Fruit fly (Drosophila melanogaster) whole organism, embryonic: ENCODE measurements around the gene dally.
A peak's percentile ranks its signal among the peaks of the same experiment; 100 is the strongest.

Experiments used
- Abd-B ChIP-seq: fragments of 200-800 bp; sonication (Bioruptor generic); optimal IDR thresholded peaks from 2 replicates; lab custom pipeline; 2018; ENCODE audit warnings: missing biosample characterization, mild to moderate bottlenecking, missing genetic modification characterization, moderate library complexity
- Aef1 ChIP-seq: fragments of 200-800 bp; sonication (Bioruptor generic); IDR thresholded peaks from 3 replicates; pipeline ENCODE4 v1.3.6; 2022; ENCODE audit warnings: missing biosample characterization, missing genetic modification characterization
- BtbVII ChIP-seq: fragments of 200-800 bp; sonication (Bioruptor generic); optimal IDR thresholded peaks from 3 replicates; lab custom pipeline; 2017; ENCODE audit warnings: missing biosample characterization, mild to moderate bottlenecking, missing genetic modification characterization
- CG1024 ChIP-seq: fragments of 200-800 bp; sonication (Bioruptor generic); IDR thresholded peaks from 2 replicates; pipeline ENCODE4 v1.3.6; 2022; ENCODE audit warnings: missing biosample characterization, missing genetic modification characterization
- CG10979 ChIP-seq: fragments of 200-800 bp; sonication (Bioruptor generic); optimal IDR thresholded peaks from 2 replicates; lab custom pipeline; 2018; ENCODE audit warnings: missing biosample characterization, mild to moderate bottlenecking, missing genetic modification characterization, moderate library complexity
- CG12391 ChIP-seq: fragments of 200-800 bp; sonication (Bioruptor generic); optimal IDR thresholded peaks from 3 replicates; lab custom pipeline; 2018; ENCODE audit warnings: missing biosample characterization, mild to moderate bottlenecking, missing genetic modification characterization, moderate library complexity
- CG13123 ChIP-seq: fragments of 200-800 bp; sonication (Bioruptor generic); optimal IDR thresholded peaks from 2 replicates; lab custom pipeline; 2016; ENCODE audit warnings: missing biosample characterization, missing genetic modification characterization
- CG15601 ChIP-seq: fragments of 200-800 bp; sonication (Bioruptor generic); optimal IDR thresholded peaks from 3 replicates; lab custom pipeline; 2019; ENCODE audit warnings: missing biosample characterization, mild to moderate bottlenecking, missing genetic modification characterization, moderate library complexity
- CG17385 ChIP-seq: fragments of 200-800 bp; sonication (Bioruptor generic); optimal IDR thresholded peaks from 3 replicates; lab custom pipeline; 2018; ENCODE audit warnings: missing biosample characterization, mild to moderate bottlenecking, missing genetic modification characterization
- CG18476 ChIP-seq: fragments of 200-800 bp; sonication (Bioruptor generic); optimal IDR thresholded peaks from 2 replicates; lab custom pipeline; 2016; ENCODE audit warnings: missing biosample characterization, mild to moderate bottlenecking, missing genetic modification characterization
- CG2678 ChIP-seq: fragments of 200-800 bp; sonication (Bioruptor generic); optimal IDR thresholded peaks from 3 replicates; lab custom pipeline; 2019; ENCODE audit warnings: missing biosample characterization, mild to moderate bottlenecking, missing genetic modification characterization, moderate library complexity
- CG30403 ChIP-seq: fragments of 200-800 bp; sonication (Bioruptor generic); optimal IDR thresholded peaks from 3 replicates; lab custom pipeline; 2016; ENCODE audit warnings: missing biosample characterization, missing genetic modification characterization
- CG3065 ChIP-seq: fragments of 200-800 bp; sonication (Bioruptor generic); optimal IDR thresholded peaks from 2 replicates; lab custom pipeline; 2016; ENCODE audit warnings: missing biosample characterization, missing genetic modification characterization
- CG31224 ChIP-seq: fragments of 200-800 bp; sonication (Bioruptor generic); IDR thresholded peaks from 2 replicates; pipeline ENCODE4 v1.3.6; 2022; ENCODE audit warnings: missing biosample characterization, missing genetic modification characterization
- CG3281 ChIP-seq: fragments of 200-800 bp; sonication (Bioruptor generic); optimal IDR thresholded peaks from 3 replicates; lab custom pipeline; 2017; ENCODE audit warnings: missing biosample characterization, mild to moderate bottlenecking, missing genetic modification characterization
- CG3847 ChIP-seq: fragments of 200-800 bp; sonication (Bioruptor generic); IDR thresholded peaks from 2 replicates; pipeline ENCODE4 v1.3.6; 2022; ENCODE audit warnings: missing biosample characterization, missing genetic modification characterization
- CG5953 ChIP-seq: fragments of 200-800 bp; sonication (Bioruptor generic); IDR thresholded peaks from 2 replicates; pipeline ENCODE4 v1.3.6; 2022; ENCODE audit warnings: missing biosample characterization, missing genetic modification characterization
- CG6654 ChIP-seq: fragments of 200-800 bp; sonication (Bioruptor generic); optimal IDR thresholded peaks from 2 replicates; lab custom pipeline; 2017; ENCODE audit warnings: missing biosample characterization, mild to moderate bottlenecking, missing genetic modification characterization
- Eip74EF ChIP-seq, 2 experiments: fragments of 200-800 bp in 1 of 2; fragments of >200 bp in 1 of 2; sonication (Bioruptor generic) in 1 of 2; optimal IDR thresholded peaks; 2 replicates each; lab custom pipeline; 2017 to 2019; ENCODE audit warnings: missing biosample characterization in 2 of 2, missing genetic modification characterization in 2 of 2, mild to moderate bottlenecking in 1 of 2, moderate library complexity in 1 of 2
- Lpt ChIP-seq: fragments of >200 bp; optimal IDR thresholded peaks from 2 replicates; lab custom pipeline; 2018; ENCODE audit warnings: missing biosample characterization, missing genetic modification characterization
- Meics ChIP-seq: fragments of 200-800 bp; sonication (Bioruptor generic); optimal IDR thresholded peaks from 2 replicates; lab custom pipeline; 2017; ENCODE audit warnings: missing biosample characterization, mild to moderate bottlenecking, missing genetic modification characterization
- Mrtf ChIP-seq: fragments of 200-800 bp; sonication (Bioruptor generic); IDR thresholded peaks from 3 replicates; pipeline ENCODE4 v1.3.6; 2022; ENCODE audit warnings: missing biosample characterization, missing genetic modification characterization
- NC2β ChIP-seq: fragments of 200-800 bp; sonication (Bioruptor generic); optimal IDR thresholded peaks from 2 replicates; lab custom pipeline; 2016; ENCODE audit warnings: missing biosample characterization, missing genetic modification characterization
- Scr ChIP-seq: fragments of 200-800 bp; sonication (Bioruptor generic); IDR thresholded peaks from 2 replicates; pipeline ENCODE4 v1.3.6; 2022; ENCODE audit warnings: missing biosample characterization, missing genetic modification characterization; ENCODE audit not compliant: partially characterized antibody
- Side ChIP-seq: fragments of 200-800 bp; sonication (Bioruptor generic); optimal IDR thresholded peaks from 2 replicates; lab custom pipeline; 2016; ENCODE audit warnings: missing biosample characterization, missing genetic modification characterization
- Tbp ChIP-seq: fragments of >200 bp; optimal IDR thresholded peaks from 2 replicates; lab custom pipeline; 2018; ENCODE audit warnings: missing biosample characterization, missing genetic modification characterization
- Trl ChIP-seq, 3 experiments: fragments of >200 bp in 2 of 3; fragments of 200-800 bp in 1 of 3; sonication (Bioruptor generic) in 1 of 3; optimal IDR thresholded peaks; 2 replicates in 1 of 3; 3 replicates in 2 of 3; lab custom pipeline; 2016 to 2017; ENCODE audit warnings: missing biosample characterization in 1 of 3, missing genetic modification characterization in 1 of 3
- ab ChIP-seq: fragments of 200-800 bp; sonication (Bioruptor generic); optimal IDR thresholded peaks from 2 replicates; lab custom pipeline; 2016; ENCODE audit warnings: missing biosample characterization, missing genetic modification characterization
- abd-A ChIP-seq: fragments of 200-800 bp; sonication (Bioruptor generic); optimal IDR thresholded peaks from 3 replicates; lab custom pipeline; 2019; ENCODE audit warnings: missing biosample characterization, mild to moderate bottlenecking, missing genetic modification characterization, moderate library complexity
- ap ChIP-seq: fragments of 200-800 bp; sonication (Bioruptor generic); IDR thresholded peaks from 2 replicates; pipeline ENCODE4 v1.3.6; 2022; ENCODE audit warnings: missing biosample characterization, missing genetic modification characterization
- bcd ChIP-seq: fragments of 200-800 bp; sonication (Bioruptor generic); optimal IDR thresholded peaks from 2 replicates; lab custom pipeline; 2017; ENCODE audit warnings: missing biosample characterization, mild to moderate bottlenecking, missing genetic modification characterization
- btn ChIP-seq: fragments of 200-800 bp; sonication (Bioruptor generic); optimal IDR thresholded peaks from 2 replicates; lab custom pipeline; 2016; ENCODE audit warnings: missing biosample characterization, missing genetic modification characterization
- cato ChIP-seq: fragments of 200-800 bp; sonication (Bioruptor generic); optimal IDR thresholded peaks from 2 replicates; lab custom pipeline; 2016; ENCODE audit warnings: missing biosample characterization, missing genetic modification characterization, borderline replicate concordance
- chif ChIP-seq, 2 experiments: fragments of 200-800 bp; sonication (Bioruptor generic); optimal IDR thresholded peaks; 3 replicates each; lab custom pipeline; 2016; ENCODE audit warnings: missing biosample characterization in 2 of 2, missing genetic modification characterization in 2 of 2
- corto ChIP-seq: fragments of 200-800 bp; sonication (Bioruptor generic); optimal IDR thresholded peaks from 2 replicates; lab custom pipeline; 2016; ENCODE audit warnings: missing biosample characterization, mild to moderate bottlenecking, missing genetic modification characterization, moderate library complexity
- danr ChIP-seq: fragments of 200-800 bp; sonication (Bioruptor generic); IDR thresholded peaks from 2 replicates; pipeline ENCODE4 v1.3.6; 2022; ENCODE audit warnings: missing biosample characterization, missing genetic modification characterization
- esg ChIP-seq: fragments of 200-800 bp; sonication (Bioruptor generic); conservative IDR thresholded peaks from 2 replicates; pipeline ENCODE4 v1.3.6; 2022; ENCODE audit warnings: missing biosample characterization, missing genetic modification characterization
- eve ChIP-seq, 2 experiments: fragments of >200 bp; optimal IDR thresholded peaks; 2 replicates each; lab custom pipeline; 2017; ENCODE audit warnings: missing biosample characterization in 2 of 2, missing genetic modification characterization in 2 of 2
- fd102C ChIP-seq: fragments of 200-800 bp; sonication (Bioruptor generic); optimal IDR thresholded peaks from 2 replicates; lab custom pipeline; 2018; ENCODE audit warnings: missing biosample characterization, mild to moderate bottlenecking, missing genetic modification characterization, moderate library complexity
- fd96Cb ChIP-seq: fragments of 200-800 bp; sonication (Bioruptor generic); optimal IDR thresholded peaks from 2 replicates; lab custom pipeline; 2018; ENCODE audit warnings: missing biosample characterization, mild to moderate bottlenecking, missing genetic modification characterization, moderate library complexity
- inv ChIP-seq: fragments of 200-800 bp; sonication (Bioruptor generic); IDR thresholded peaks from 2 replicates; pipeline ENCODE4 v1.3.6; 2022; ENCODE audit warnings: missing biosample characterization, missing genetic modification characterization; ENCODE audit not compliant: partially characterized antibody
- ken ChIP-seq: fragments of 200-800 bp; sonication (Bioruptor generic); IDR thresholded peaks from 3 replicates; pipeline ENCODE4 v1.3.6; 2022; ENCODE audit warnings: missing biosample characterization, missing genetic modification characterization
- oc ChIP-seq: fragments of 200-800 bp; sonication (Bioruptor generic); optimal IDR thresholded peaks from 2 replicates; lab custom pipeline; 2018; ENCODE audit warnings: missing biosample characterization, mild to moderate bottlenecking, missing genetic modification characterization, moderate library complexity
- org-1 ChIP-seq: fragments of 200-800 bp; sonication (Bioruptor generic); optimal IDR thresholded peaks from 2 replicates; lab custom pipeline; 2017; ENCODE audit warnings: missing biosample characterization, missing genetic modification characterization
- pfk ChIP-seq: fragments of 200-800 bp; sonication (Bioruptor generic); optimal IDR thresholded peaks from 2 replicates; lab custom pipeline; 2018; ENCODE audit warnings: missing biosample characterization, mild to moderate bottlenecking, missing genetic modification characterization, moderate library complexity
- ro ChIP-seq: fragments of 200-800 bp; sonication (Bioruptor generic); IDR thresholded peaks from 2 replicates; pipeline ENCODE4 v1.3.6; 2022; ENCODE audit warnings: missing biosample characterization, missing genetic modification characterization
- schlank ChIP-seq: fragments of 200-800 bp; sonication (Bioruptor generic); optimal IDR thresholded peaks from 2 replicates; lab custom pipeline; 2018; ENCODE audit warnings: missing biosample characterization, mild to moderate bottlenecking, missing genetic modification characterization
- scrt ChIP-seq: fragments of 200-800 bp; sonication (Bioruptor generic); optimal IDR thresholded peaks from 2 replicates; lab custom pipeline; 2018; ENCODE audit warnings: missing biosample characterization, mild to moderate bottlenecking, missing genetic modification characterization, moderate library complexity
- sisA ChIP-seq: fragments of 200-800 bp; sonication (Bioruptor generic); IDR thresholded peaks from 2 replicates; pipeline ENCODE4 v1.3.6; 2022; ENCODE audit warnings: missing biosample characterization, missing genetic modification characterization

The dally gene

dm6 chr3L:8920710-8921109, 93.4 kb downstream of the dally start:
- TF ChIP-seq btn (GFP tag; lab: Kevin White, UChicago) (peak; percentile 38), ro (GFP tag; lab: Robert Waterston, UW) (0 out of 2 replicates have a peak, but pooled peaks have one; percentile 23), cato (GFP tag; lab: Kevin White, UChicago) (peak; percentile 32), Abd-B (no peak), CG12391 (tag; lab: Kevin White, UChicago) (peak; percentile 68), CG3281 (peak; percentile 66), Eip74EF (GFP tag; optimal IDR thresholded peaks at IDR 0.05; lab: Kevin White, UChicago) (peak in 1 of 2 experiments; percentile 50), Side (peak; percentile 48), Lpt (no peak), BtbVII (GFP tag; lab: Kevin White, UChicago) (peak; percentile 50), CG6654 (peak; percentile 26), esg (GFP tag; lab: Robert Waterston, UW) (peak; percentile 68), sisA (GFP tag; lab: Robert Waterston, UW) (peak; percentile 74), Scr (GFP tag; lab: Robert Waterston, UW) (no peak), ap (GFP tag; lab: Robert Waterston, UW) (peak; percentile 76), ken (GFP tag; lab: Robert Waterston, UW) (peak; percentile 55; the same call in 1 of the 3 replicates), oc (tag; lab: Kevin White, UChicago) (peak; percentile 31), chif (GFP tag; optimal IDR thresholded peaks at IDR 0.05; lab: Kevin White, UChicago) (peak; percentile 10 to 57), NC2β (GFP tag; lab: Kevin White, UChicago) (peak; percentile 26), CG17385 (peak; percentile 59), ab (no peak), Tbp (no peak), abd-A (tag; lab: Kevin White, UChicago) (no peak), CG5953 (GFP tag; lab: Robert Waterston, UW) (0 out of 2 replicates have a peak, but pooled peaks have one; percentile 26), CG13123 (GFP tag; lab: Kevin White, UChicago) (peak; percentile 22), Meics (GFP tag; lab: Kevin White, UChicago) (peak; percentile 71), fd102C (GFP tag; lab: Kevin White, UChicago) (no peak), bcd (GFP tag; lab: Kevin White, UChicago) (peak; percentile 68), CG10979 (tag; lab: Kevin White, UChicago) (peak; percentile 51), CG3847 (GFP tag; lab: Robert Waterston, UW) (no peak; the same call in 1 of the 2 replicates), Aef1 (peak; percentile 62), Mrtf (0 out of 3 replicates have a peak, but pooled peaks have one; percentile 42), CG2678 (tag; lab: Kevin White, UChicago) (peak; percentile 60), pfk (GFP tag; lab: Kevin White, UChicago) (no peak), CG30403 (GFP tag; lab: Kevin White, UChicago) (peak; percentile 67), CG15601 (peak; percentile 6), fd96Cb (tag; lab: Kevin White, UChicago) (peak; percentile 60), eve (GFP tag; optimal IDR thresholded peaks at IDR 0.05; lab: Kevin White, UChicago) (peak in 1 of 2 experiments; percentile 59), inv (GFP tag; lab: Robert Waterston, UW) (no peak), danr (GFP tag; lab: Robert Waterston, UW) (peak; percentile 47; the same call in 1 of the 2 replicates), Trl (optimal IDR thresholded peaks at IDR 0.05; lab: Kevin White, UChicago) (no peak), Trl (GFP tag; optimal IDR thresholded peaks at IDR 0.05; lab: Kevin White, UChicago) (peak; percentile 54), corto (GFP tag; lab: Kevin White, UChicago) (no peak), CG18476 (peak; percentile 37), org-1 (peak; percentile 54), CG3065 (GFP tag; lab: Kevin White, UChicago) (peak; percentile 41), scrt (GFP tag; lab: Kevin White, UChicago) (peak; percentile 52), schlank (no peak), CG1024 (peak; percentile 69), CG31224 (GFP tag; lab: Robert Waterston, UW) (0 out of 2 replicates have a peak, but pooled peaks have one; percentile 37)
